Worm (Caenorhabditis elegans): ENCODE results near the gene F17C11.12.

The F17C11.12 gene

DNA sequence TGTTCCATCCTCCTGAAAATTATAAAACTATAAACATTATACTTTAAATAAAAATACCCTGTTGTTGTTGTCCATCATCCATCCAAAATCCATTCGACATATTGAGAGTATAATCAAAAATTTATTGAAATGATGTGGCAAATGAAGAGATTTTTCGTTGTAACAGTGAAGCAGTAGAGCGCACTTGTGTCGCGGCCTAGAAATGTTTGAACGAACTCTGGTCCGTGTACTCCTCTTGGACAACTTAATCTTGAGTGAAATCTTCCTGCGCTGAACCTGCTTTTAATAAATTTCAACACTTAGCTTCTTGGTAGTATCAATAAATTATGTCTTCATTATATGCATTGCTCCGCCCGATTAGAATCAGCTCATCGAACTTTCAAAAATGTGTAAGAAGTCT is 42.1 kb downstream of the F17C11.12 start, which contains the start of the genes F32D8.14 and F32D8.5:
Gene F32D8.14 (minus strand): TSS at position 188 of the 400 bp plus-strand sequence.
Gene F32D8.5 (plus strand): TSS at position 200 of the 400 bp plus-strand sequence.
- TF ChIP-seq dve-1 (tag; optimal IDR thresholded peaks at IDR 0.05; ENCODE audit: insufficient read depth) (peak; percentile 85), F44E2.7 (GFP tag; IDR thresholded peaks at IDR 0.05) (no peak), daf-8 (GFP tag; IDR thresholded peaks at IDR 0.05) (no peak), mxl-3 (GFP tag; optimal IDR thresholded peaks at IDR 0.05) (peak; percentile 50), ceh-62 (tag; optimal IDR thresholded peaks at IDR 0.05) (no peak), aly-2 (tag; optimal IDR thresholded peaks at IDR 0.05) (no peak), daf-19 (GFP tag; conservative IDR thresholded peaks at IDR 0.05) (no peak), ces-1 (GFP tag; optimal IDR thresholded peaks at IDR 0.05) (no peak), dmd-6 (GFP tag; IDR thresholded peaks at IDR 0.05) (peak; percentile 46), mdt-29 (GFP tag; IDR thresholded peaks at IDR 0.05) (no peak), nhr-41 (GFP tag; IDR thresholded peaks at IDR 0.05) (no peak), lin-13 (GFP tag; optimal IDR thresholded peaks at IDR 0.05) (peak; percentile 79), aha-1 (tag) (peak; percentile 89), pqm-1 (tag; optimal IDR thresholded peaks at IDR 0.05) (peak; percentile 1), zfp-2 (tag; optimal IDR thresholded peaks at IDR 0.05) (no peak), nhr-77 (tag; optimal IDR thresholded peaks at IDR 0.05) (peak; percentile 64), F10B5.3 (tag; optimal IDR thresholded peaks at IDR 0.05) (no peak), lim-7 (GFP tag; IDR thresholded peaks at IDR 0.05) (no peak), zfp-3 (GFP tag; conservative IDR thresholded peaks at IDR 0.05) (no peak), Y5F2A.4 (GFP tag; optimal IDR thresholded peaks at IDR 0.05) (no peak), ztf-11 (tag; optimal IDR thresholded peaks at IDR 0.05) (no peak), ceh-44 (GFP tag; IDR thresholded peaks at IDR 0.05) (no peak), skn-1 (tag; optimal IDR thresholded peaks at IDR 0.05) (no peak), tag-97 (GFP tag; IDR thresholded peaks at IDR 0.05) (no peak), zip-2 (tag; optimal IDR thresholded peaks at IDR 0.05) (no peak), arid-1 (GFP tag; conservative IDR thresholded peaks at IDR 0.05) (0 out of 2 replicates have a peak, but pooled peaks have one; percentile 28), attf-4 (tag; optimal IDR thresholded peaks at IDR 0.05) (no peak), lin-29 (GFP tag; IDR thresholded peaks at IDR 0.05) (no peak), R02D3.7 (tag; optimal IDR thresholded peaks at IDR 0.05) (no peak), egl-43 (GFP tag; IDR thresholded peaks at IDR 0.05) (no peak), set-16 (GFP tag; IDR thresholded peaks at IDR 0.05) (no peak), hmg-1.1 (GFP tag; IDR thresholded peaks at IDR 0.05) (peak; percentile 63), F26F4.8 (GFP tag; conservative IDR thresholded peaks at IDR 0.05) (no peak), nhr-42 (GFP tag; IDR thresholded peaks at IDR 0.05) (no peak), mes-2 (tag; optimal IDR thresholded peaks at IDR 0.05; ENCODE audit: poor library complexity, severe bottlenecking) (peak; percentile 98), hlh-11 (tag; optimal IDR thresholded peaks at IDR 0.05) (peak; percentile 60), nhr-10 (tag; optimal IDR thresholded peaks at IDR 0.05) (no peak), unc-130 (GFP tag; optimal IDR thresholded peaks at IDR 0.05) (peak; percentile 83), nhr-102 (tag; optimal IDR thresholded peaks at IDR 0.05) (peak; percentile 48), lin-1 (GFP tag; IDR thresholded peaks at IDR 0.05) (no peak), hif-1 (tag; optimal IDR thresholded peaks at IDR 0.05) (peak in 1 of 2 experiments; percentile 80), mdl-1 (tag; optimal IDR thresholded peaks at IDR 0.05) (no peak), spr-1 (tag; optimal IDR thresholded peaks at IDR 0.05) (peak; percentile 32), zag-1 (tag; optimal IDR thresholded peaks at IDR 0.05) (no peak), nhr-111 (GFP tag; optimal IDR thresholded peaks at IDR 0.05) (no peak), lin-39 (tag; optimal IDR thresholded peaks at IDR 0.05) (no peak), mxl-2 (GFP tag; conservative IDR thresholded peaks at IDR 0.05) (no peak), duxl-1 (tag; optimal IDR thresholded peaks at IDR 0.05; ENCODE audit: poor library complexity) (peak; percentile 74), unc-62 (GFP tag; optimal IDR thresholded peaks at IDR 0.05 in 1 of 2) (peak in 1 of 2 experiments; percentile 84), unc-62 (tag; optimal IDR thresholded peaks at IDR 0.05) (no peak), nhr-76 (tag; optimal IDR thresholded peaks at IDR 0.05) (no peak), nhr-48 (tag; optimal IDR thresholded peaks at IDR 0.05) (peak; percentile 67), ceh-28 (tag; optimal IDR thresholded peaks at IDR 0.05) (no peak)

Data from whole organism, L4 larva.